Fruit fly (Drosophila melanogaster) Kc167 (cell line): ENCODE measurements around the gene Eato.

ENCODE experiments used
- Myc ChIP-seq: fragments of >200 bp; optimal IDR thresholded peaks from 2 replicates; lab custom pipeline; 2017; ENCODE audit warnings: missing external identifiers
- Sin3A ChIP-seq: fragments of >200 bp; optimal IDR thresholded peaks from 2 replicates; lab custom pipeline; 2018; ENCODE audit warnings: missing external identifiers
- h ChIP-seq: fragments of >200 bp; optimal IDR thresholded peaks from 3 replicates; lab custom pipeline; 2018; ENCODE audit warnings: missing external identifiers
- insv ChIP-seq: fragments of >200 bp; optimal IDR thresholded peaks from 3 replicates; lab custom pipeline; 2018; ENCODE audit warnings: missing external identifiers
- psq ChIP-seq: fragments of >200 bp; optimal IDR thresholded peaks from 2 replicates; lab custom pipeline; 2017; ENCODE audit warnings: missing external identifiers
- ttk ChIP-seq: sonication (Bioruptor generic); optimal IDR thresholded peaks from 2 replicates; lab custom pipeline; 2017; ENCODE audit warnings: missing external identifiers

dm6 chr2L:13779795-13780108, 4.1 kb upstream of the Eato start:
- TF ChIP-seq Sin3A (lab: Kevin White, UChicago) = no peak
- TF ChIP-seq Myc (lab: Kevin White, UChicago) = no peak
- no peak for TF ChIP-seq psq
- no peak for TF ChIP-seq h (lab: Kevin White, UChicago)
- TF ChIP-seq insv (lab: Kevin White, UChicago) = no peak
- no peak for TF ChIP-seq ttk
